Fruit fly (Drosophila melanogaster) whole organism, embryonic: ENCODE data around the gene CG5079.
A peak's percentile ranks its signal among the peaks of the same experiment; 100 is the strongest.

Experiments
- Abd-B ChIP-seq: fragments of 200-800 bp; sonication (Bioruptor generic); optimal IDR thresholded peaks from 2 replicates; lab custom pipeline; 2018; ENCODE audit warnings: missing biosample characterization, mild to moderate bottlenecking, missing genetic modification characterization, moderate library complexity
- Adf1 ChIP-seq: fragments of 200-800 bp; sonication (Bioruptor generic); IDR thresholded peaks from 2 replicates; pipeline ENCODE4 v1.3.6; 2022; ENCODE audit warnings: missing biosample characterization, missing genetic modification characterization
- Bgb ChIP-seq: fragments of 200-800 bp; sonication (Bioruptor generic); IDR thresholded peaks from 2 replicates; pipeline ENCODE4 v1.3.6; 2022; ENCODE audit warnings: missing biosample characterization, missing genetic modification characterization; ENCODE audit not compliant: partially characterized antibody
- Blimp-1 ChIP-seq: fragments of 200-800 bp; sonication (Bioruptor generic); optimal IDR thresholded peaks from 3 replicates; lab custom pipeline; 2018; ENCODE audit warnings: missing biosample characterization, missing genetic modification characterization, mild to moderate bottlenecking, moderate library complexity, missing genetic modification reagents
- CG10267 ChIP-seq: fragments of 200-800 bp; sonication (Bioruptor generic); optimal IDR thresholded peaks from 2 replicates; lab custom pipeline; 2018; ENCODE audit warnings: missing biosample characterization, mild to moderate bottlenecking, missing genetic modification characterization, moderate library complexity
- CG10979 ChIP-seq: fragments of 200-800 bp; sonication (Bioruptor generic); optimal IDR thresholded peaks from 2 replicates; lab custom pipeline; 2018; ENCODE audit warnings: missing biosample characterization, mild to moderate bottlenecking, missing genetic modification characterization, moderate library complexity
- CG11247 ChIP-seq: fragments of 200-800 bp; sonication (Bioruptor generic); IDR thresholded peaks from 2 replicates; pipeline ENCODE4 v1.3.6; 2022; ENCODE audit warnings: missing biosample characterization, missing genetic modification characterization
- CG12744 ChIP-seq: fragments of 200-800 bp; sonication (Bioruptor generic); optimal IDR thresholded peaks from 2 replicates; lab custom pipeline; 2016; ENCODE audit warnings: missing biosample characterization, missing genetic modification characterization
- CG14860 ChIP-seq: fragments of 200-800 bp; sonication (Bioruptor generic); IDR thresholded peaks from 3 replicates; pipeline ENCODE4 v1.3.6; 2022; ENCODE audit warnings: missing biosample characterization, missing genetic modification characterization; ENCODE audit not compliant: partially characterized antibody
- CG15601 ChIP-seq: fragments of 200-800 bp; sonication (Bioruptor generic); optimal IDR thresholded peaks from 3 replicates; lab custom pipeline; 2019; ENCODE audit warnings: missing biosample characterization, mild to moderate bottlenecking, missing genetic modification characterization, moderate library complexity
- CG1603 ChIP-seq: fragments of 200-800 bp; sonication (Bioruptor generic); optimal IDR thresholded peaks from 2 replicates; lab custom pipeline; 2019; ENCODE audit warnings: missing biosample characterization, mild to moderate bottlenecking, missing genetic modification characterization, moderate library complexity
- CG1647 ChIP-seq: fragments of 200-800 bp; sonication (Bioruptor generic); optimal IDR thresholded peaks from 3 replicates; lab custom pipeline; 2016; ENCODE audit warnings: missing biosample characterization, missing genetic modification characterization
- CG16813 ChIP-seq: fragments of 200-800 bp; sonication (Bioruptor generic); IDR thresholded peaks from 3 replicates; pipeline ENCODE4 v1.3.6; 2022; ENCODE audit warnings: missing biosample characterization, missing genetic modification characterization; ENCODE audit not compliant: partially characterized antibody
- CG17186 ChIP-seq: fragments of 200-800 bp; sonication (Bioruptor generic); optimal IDR thresholded peaks from 3 replicates; lab custom pipeline; 2017; ENCODE audit warnings: missing biosample characterization, missing genetic modification reagents, missing genetic modification characterization
- CG18599 ChIP-seq: fragments of 200-800 bp; sonication (Bioruptor generic); optimal IDR thresholded peaks from 3 replicates; lab custom pipeline; 2017; ENCODE audit warnings: missing biosample characterization, missing genetic modification characterization, mild to moderate bottlenecking, moderate library complexity, missing genetic modification reagents
- CG2678 ChIP-seq: fragments of 200-800 bp; sonication (Bioruptor generic); optimal IDR thresholded peaks from 3 replicates; lab custom pipeline; 2019; ENCODE audit warnings: missing biosample characterization, mild to moderate bottlenecking, missing genetic modification characterization, moderate library complexity
- CG2712 ChIP-seq: fragments of 200-800 bp; optimal IDR thresholded peaks from 3 replicates; lab custom pipeline; 2019; ENCODE audit warnings: missing biosample characterization, mild to moderate bottlenecking, missing genetic modification characterization, moderate library complexity
- CG4730 ChIP-seq: fragments of 200-800 bp; sonication (Bioruptor generic); IDR thresholded peaks from 2 replicates; pipeline ENCODE4 v1.3.6; 2022; ENCODE audit warnings: missing biosample characterization, missing genetic modification characterization
- CG6272 ChIP-seq: fragments of 200-800 bp; sonication (Bioruptor generic); IDR thresholded peaks from 2 replicates; pipeline ENCODE4 v1.3.6; 2022; ENCODE audit warnings: missing biosample characterization, missing genetic modification characterization
- Dref ChIP-seq: fragments of 200-800 bp; sonication (Bioruptor generic); IDR thresholded peaks from 2 replicates; pipeline ENCODE4 v1.3.6; 2022; ENCODE audit warnings: missing biosample characterization, missing genetic modification characterization
- HLH54F ChIP-seq: fragments of 200-800 bp; sonication (Bioruptor generic); optimal IDR thresholded peaks from 3 replicates; lab custom pipeline; 2016; ENCODE audit warnings: missing biosample characterization, missing genetic modification characterization
- Lpt ChIP-seq: fragments of >200 bp; optimal IDR thresholded peaks from 2 replicates; lab custom pipeline; 2018; ENCODE audit warnings: missing biosample characterization, missing genetic modification characterization
- Meics ChIP-seq: fragments of 200-800 bp; sonication (Bioruptor generic); optimal IDR thresholded peaks from 2 replicates; lab custom pipeline; 2017; ENCODE audit warnings: missing biosample characterization, mild to moderate bottlenecking, missing genetic modification characterization
- Rfx ChIP-seq: fragments of 200-800 bp; sonication (Bioruptor generic); IDR thresholded peaks from 2 replicates; pipeline ENCODE4 v1.3.6; 2022; ENCODE audit warnings: missing biosample characterization, missing genetic modification characterization
- Xrp1 ChIP-seq: fragments of 200-800 bp; sonication (Bioruptor generic); IDR thresholded peaks from 2 replicates; pipeline ENCODE4 v1.3.6; 2022; ENCODE audit warnings: missing biosample characterization, missing genetic modification characterization
- amos ChIP-seq: fragments of 200-800 bp; sonication (Bioruptor generic); IDR thresholded peaks from 2 replicates; pipeline ENCODE4 v1.3.6; 2022; ENCODE audit warnings: missing biosample characterization, missing genetic modification characterization; ENCODE audit not compliant: partially characterized antibody
- ara ChIP-seq: fragments of 200-800 bp; sonication (Bioruptor generic); IDR thresholded peaks from 2 replicates; pipeline ENCODE4 v1.3.6; 2022; ENCODE audit warnings: missing biosample characterization, missing genetic modification characterization
- bbx ChIP-seq: fragments of 200-800 bp; sonication (Bioruptor generic); IDR thresholded peaks from 2 replicates; pipeline ENCODE4 v1.3.6; 2022; ENCODE audit warnings: missing biosample characterization, missing genetic modification characterization; ENCODE audit not compliant: partially characterized antibody
- bcd ChIP-seq: fragments of 200-800 bp; sonication (Bioruptor generic); optimal IDR thresholded peaks from 2 replicates; lab custom pipeline; 2017; ENCODE audit warnings: missing biosample characterization, mild to moderate bottlenecking, missing genetic modification characterization
- chm ChIP-seq: fragments of 200-800 bp; sonication (Bioruptor generic); IDR thresholded peaks from 2 replicates; pipeline ENCODE4 v1.3.6; 2022; ENCODE audit warnings: missing biosample characterization, missing genetic modification characterization
- ci ChIP-seq: fragments of 200-800 bp; sonication (Bioruptor generic); IDR thresholded peaks from 3 replicates; pipeline ENCODE4 v1.3.6; 2022; ENCODE audit warnings: missing biosample characterization, missing genetic modification characterization
- dm ChIP-seq: fragments of 200-800 bp; sonication (Bioruptor generic); optimal IDR thresholded peaks from 3 replicates; lab custom pipeline; 2016; ENCODE audit warnings: missing biosample characterization, missing genetic modification characterization
- ems ChIP-seq: fragments of 200-800 bp; sonication (Bioruptor generic); optimal IDR thresholded peaks from 3 replicates; lab custom pipeline; 2016; ENCODE audit warnings: missing biosample characterization, missing genetic modification characterization
- exex ChIP-seq: fragments of 200-800 bp; sonication (Bioruptor generic); optimal IDR thresholded peaks from 4 replicates; lab custom pipeline; 2018; ENCODE audit warnings: missing biosample characterization, mild to moderate bottlenecking, missing genetic modification characterization, moderate library complexity
- gcm ChIP-seq: fragments of 200-800 bp; sonication (Bioruptor generic); optimal IDR thresholded peaks from 2 replicates; lab custom pipeline; 2019; ENCODE audit warnings: missing biosample characterization, mild to moderate bottlenecking, missing genetic modification characterization, moderate library complexity
- ham ChIP-seq: fragments of 200-800 bp; sonication (Bioruptor generic); IDR thresholded peaks from 2 replicates; pipeline ENCODE4 v1.3.6; 2022; ENCODE audit warnings: missing biosample characterization, missing genetic modification characterization
- hb ChIP-seq: fragments of 200-800 bp; sonication (Bioruptor generic); IDR thresholded peaks from 3 replicates; pipeline ENCODE4 v1.3.6; 2022; ENCODE audit warnings: missing biosample characterization, missing genetic modification characterization; ENCODE audit not compliant: partially characterized antibody
- lilli ChIP-seq: fragments of 200-800 bp; sonication (Bioruptor generic); optimal IDR thresholded peaks from 3 replicates; lab custom pipeline; 2016; ENCODE audit warnings: missing biosample characterization, missing genetic modification characterization
- lov ChIP-seq, 2 experiments: fragments of 200-800 bp in 1 of 2; fragments of >200 bp in 1 of 2; sonication (Bioruptor generic) in 1 of 2; IDR thresholded peaks in 1 of 2; optimal IDR thresholded peaks in 1 of 2; 2 replicates in 1 of 2; 3 replicates in 1 of 2; pipeline versions ENCODE4 v1.3.6 to Lab custom; 2017 to 2022; ENCODE audit warnings: missing biosample characterization in 1 of 2, missing genetic modification characterization in 1 of 2
- onecut ChIP-seq: fragments of 200-800 bp; sonication (Bioruptor generic); IDR thresholded peaks from 2 replicates; pipeline ENCODE4 v1.3.6; 2022; ENCODE audit warnings: missing biosample characterization, missing genetic modification characterization
- pita ChIP-seq: fragments of 200-800 bp; sonication (Bioruptor generic); optimal IDR thresholded peaks from 2 replicates; lab custom pipeline; 2017; ENCODE audit warnings: missing biosample characterization, mild to moderate bottlenecking, missing genetic modification characterization
- prd ChIP-seq, 3 experiments: fragments of >200 bp in 2 of 3; fragments of 200-800 bp in 1 of 3; sonication (Bioruptor generic) in 1 of 3; optimal IDR thresholded peaks in 2 of 3; IDR thresholded peaks in 1 of 3; 2 replicates in 2 of 3; 3 replicates in 1 of 3; pipeline versions ENCODE4 v1.3.6 to Lab custom; 2017 to 2022; ENCODE audit warnings: missing biosample characterization in 1 of 3, missing genetic modification characterization in 1 of 3
- schlank ChIP-seq: fragments of 200-800 bp; sonication (Bioruptor generic); optimal IDR thresholded peaks from 2 replicates; lab custom pipeline; 2018; ENCODE audit warnings: missing biosample characterization, mild to moderate bottlenecking, missing genetic modification characterization
- trem ChIP-seq: fragments of 200-800 bp; optimal IDR thresholded peaks from 3 replicates; lab custom pipeline; 2019; ENCODE audit warnings: missing biosample characterization, mild to moderate bottlenecking, missing genetic modification characterization, moderate library complexity
- ttk ChIP-seq: fragments of 200-800 bp; sonication (Bioruptor generic); IDR thresholded peaks from 2 replicates; pipeline ENCODE4 v2.1.2; 2022; ENCODE audit warnings: missing biosample characterization, missing genetic modification characterization
- vfl ChIP-seq: fragments of 200-800 bp; sonication (Bioruptor generic); optimal IDR thresholded peaks from 2 replicates; lab custom pipeline; 2016; ENCODE audit warnings: missing biosample characterization, missing genetic modification characterization
- wor ChIP-seq: fragments of 200-800 bp; sonication (Bioruptor generic); IDR thresholded peaks from 2 replicates; pipeline ENCODE4 v1.3.6; 2022; ENCODE audit warnings: missing biosample characterization, missing genetic modification characterization

CG5079 gene

DNA sequence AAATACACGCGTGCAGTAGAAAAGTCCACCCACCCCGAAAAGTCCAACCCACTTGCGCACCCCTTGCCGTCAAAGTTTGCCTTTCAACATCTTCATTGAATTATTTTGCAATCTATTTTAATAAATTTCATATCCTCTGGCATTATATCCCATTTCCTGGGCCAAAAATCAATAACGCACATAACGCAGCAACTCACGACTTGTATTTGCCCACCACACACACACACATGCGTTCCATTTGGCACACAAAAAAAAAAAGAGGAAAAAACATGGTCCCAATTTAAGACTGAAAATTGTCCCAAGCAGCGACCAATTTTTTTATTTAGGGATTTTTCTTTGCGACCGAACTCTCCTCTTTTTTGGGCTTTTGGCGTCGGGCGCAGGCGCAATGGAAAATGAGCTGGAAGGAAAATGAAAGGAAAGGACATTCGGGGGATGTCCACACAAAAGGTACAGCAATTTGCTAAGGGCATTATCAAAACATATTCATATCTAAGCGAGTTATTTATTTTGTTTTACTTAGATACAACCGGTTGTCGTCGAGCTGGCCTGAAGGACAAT, 22.5 kb upstream of the CG5079 start (continued):
- TF ChIP-seq lov (optimal IDR thresholded peaks at IDR 0.05; lab: Kevin White, UChicago) (no peak), lov (GFP tag; IDR thresholded peaks at IDR 0.05; lab: Robert Waterston, UW) (no peak), Blimp-1 (GFP tag; lab: Kevin White, UChicago) (no peak), chm (no peak), dm (GFP tag; lab: Kevin White, UChicago) (no peak), CG1647 (GFP tag; lab: Kevin White, UChicago) (no peak)

DNA sequence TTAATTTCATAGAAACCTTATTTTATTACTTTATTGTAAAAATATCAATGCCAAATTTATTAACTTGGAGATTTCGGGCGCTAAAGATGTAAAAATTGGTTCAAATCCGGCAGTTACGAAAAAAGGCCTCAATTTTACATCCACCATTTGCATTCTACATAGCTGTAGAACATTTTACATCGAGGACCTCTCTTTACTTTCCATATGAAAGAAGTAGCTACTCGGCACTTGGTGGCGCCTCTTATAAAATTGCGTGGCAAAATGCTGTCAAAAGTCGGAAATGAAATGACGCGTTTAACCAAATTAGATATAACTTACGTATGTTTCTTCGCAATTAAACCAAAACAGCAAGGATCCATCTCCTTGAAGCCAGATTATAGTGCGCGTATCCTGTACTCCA, 22.0 kb upstream of the CG5079 start:
- TF ChIP-seq CG11247 (GFP tag; lab: Robert Waterston, UW) (no peak), HLH54F (GFP tag; lab: Kevin White, UChicago) (no peak), bcd (GFP tag; lab: Kevin White, UChicago) (no peak), ci (GFP tag; lab: Robert Waterston, UW) (peak; percentile 45; the same call in 1 of the 3 replicates), ara (GFP tag; lab: Robert Waterston, UW) (no peak), Blimp-1 (GFP tag; lab: Kevin White, UChicago) (no peak), Lpt (GFP tag; lab: Kevin White, UChicago) (no peak), hb (no peak), Dref (GFP tag; lab: Robert Waterston, UW) (no peak), CG15601 (tag; lab: Kevin White, UChicago) (no peak), CG12744 (no peak), vfl (no peak), exex (tag; lab: Kevin White, UChicago) (no peak), Bgb (GFP tag; lab: Robert Waterston, UW) (peak; percentile 33; the same call in 1 of the 2 replicates), prd (optimal IDR thresholded peaks at IDR 0.05; lab: Kevin White, UChicago) (no peak), prd (GFP tag; IDR thresholded peaks at IDR 0.05; lab: Robert Waterston, UW) (no peak), CG10979 (peak; percentile 7), Xrp1 (GFP tag; lab: Robert Waterston, UW) (peak; percentile 54; the same call in 1 of the 2 replicates), CG1603 (tag; lab: Kevin White, UChicago) (peak; percentile 3), ttk (no peak), Rfx (GFP tag; lab: Robert Waterston, UW) (0 out of 2 replicates have a peak, but pooled peaks have one; percentile 5), CG14860 (GFP tag; lab: Robert Waterston, UW) (no peak), ham (GFP tag; lab: Robert Waterston, UW) (no peak), ems (no peak), CG2678 (tag; lab: Kevin White, UChicago) (no peak), CG6272 (GFP tag; lab: Robert Waterston, UW) (no peak), schlank (tag; lab: Kevin White, UChicago) (no peak), Meics (GFP tag; lab: Kevin White, UChicago) (peak; percentile 2), CG16813 (peak; percentile 40; the same call in 1 of the 3 replicates), amos (GFP tag; lab: Robert Waterston, UW) (peak; percentile 71; the same call in 1 of the 2 replicates), bbx (GFP tag; lab: Robert Waterston, UW) (no peak), lilli (GFP tag; lab: Kevin White, UChicago) (no peak), Adf1 (GFP tag; lab: Robert Waterston, UW) (no peak), CG17186 (GFP tag; lab: Kevin White, UChicago) (no peak), trem (peak; percentile 24), gcm (no peak), pita (GFP tag; lab: Kevin White, UChicago) (peak; percentile 32), CG4730 (no peak), CG10267 (tag; lab: Kevin White, UChicago) (peak; percentile 39), CG2712 (tag; lab: Kevin White, UChicago) (peak; percentile 33), wor (GFP tag; lab: Robert Waterston, UW) (no peak), Abd-B (no peak), CG18599 (GFP tag; lab: Kevin White, UChicago) (peak; percentile 27), onecut (GFP tag; lab: Robert Waterston, UW) (0 out of 2 replicates have a peak, but pooled peaks have one; percentile 14)
